Fruit fly (Drosophila melanogaster) whole organism, pupa: ENCODE measurements around the gene Rrp1.

Source experiments
- CG15710 ChIP-seq: fragments of 200-800 bp; sonication (Bioruptor generic); optimal IDR thresholded peaks from 2 replicates; lab custom pipeline; 2018; ENCODE audit warnings: missing biosample characterization, mild to moderate bottlenecking, missing genetic modification characterization, moderate library complexity
- CG32121 ChIP-seq: fragments of 200-800 bp; sonication (Bioruptor generic); IDR thresholded peaks from 2 replicates; pipeline ENCODE4 v1.3.6; 2022; ENCODE audit warnings: missing biosample characterization, missing genetic modification characterization
- CG34367 ChIP-seq: fragments of 200-800 bp; sonication (Bioruptor generic); optimal IDR thresholded peaks from 2 replicates; lab custom pipeline; 2018; ENCODE audit warnings: missing biosample characterization, mild to moderate bottlenecking, missing genetic modification characterization
- CG9948 ChIP-seq: fragments of 200-800 bp; sonication (Bioruptor generic); optimal IDR thresholded peaks from 2 replicates; lab custom pipeline; 2018; ENCODE audit warnings: missing biosample characterization, mild to moderate bottlenecking, missing genetic modification characterization, moderate library complexity
- EcR ChIP-seq: fragments of 200-800 bp; sonication (Bioruptor generic); optimal IDR thresholded peaks from 3 replicates; lab custom pipeline; 2019; ENCODE audit warnings: missing biosample characterization, missing genetic modification characterization, mild to moderate bottlenecking, moderate library complexity, missing genetic modification reagents

dm6 chr2L:2924266-2924801 lies 48.0 kb downstream of the Rrp1 start:
- peak; percentile 91 for TF ChIP-seq CG9948 (tag; lab: Kevin White, UChicago)
- peak; percentile 96 for TF ChIP-seq CG34367
- peak; percentile 59 for TF ChIP-seq EcR
- TF ChIP-seq CG15710, result peak; percentile 96
- peak; percentile 96 for TF ChIP-seq CG32121 (GFP tag; lab: Robert Waterston, UW)
